Worm (Caenorhabditis elegans): ENCODE measurements around the gene rom-1.

- TF ChIP-seq snpc-4 (tag; optimal IDR thresholded peaks at IDR 0.05) (no peak), elt-3 (tag; optimal IDR thresholded peaks at IDR 0.05) (no peak), unc-62 (GFP tag; optimal IDR thresholded peaks at IDR 0.05) (no peak), mab-5 (tag; optimal IDR thresholded peaks at IDR 0.05) (no peak), lin-13 (tag; optimal IDR thresholded peaks at IDR 0.05) (no peak), elt-1 (tag; optimal IDR thresholded peaks at IDR 0.05; ENCODE audit: borderline replicate concordance, insufficient read depth) (no peak), pha-4 (tag; optimal IDR thresholded peaks at IDR 0.05) (no peak), M03D4.4 (tag; optimal IDR thresholded peaks at IDR 0.05) (no peak), ces-1 (GFP tag; optimal IDR thresholded peaks at IDR 0.05) (no peak), blmp-1 (tag; optimal IDR thresholded peaks at IDR 0.05) (no peak), nhr-12 (tag; optimal IDR thresholded peaks at IDR 0.05) (no peak), mep-1 (tag; optimal IDR thresholded peaks at IDR 0.05) (no peak), lsy-2 (tag; optimal IDR thresholded peaks at IDR 0.05) (no peak)
These were observed 43.9 kb upstream of the rom-1 start, which contains the start of gene coq-8 for ce11 chrIII:4863127-4863526.

Data from whole organism, mixed stage, embryonic.